Fruit fly (Drosophila melanogaster) whole organism, embryonic: ENCODE results near the gene Tep4.

Source experiments
- Atf3 ChIP-seq: fragments of 200-800 bp; sonication (Bioruptor generic); optimal IDR thresholded peaks from 3 replicates; lab custom pipeline; 2016; ENCODE audit warnings: missing biosample characterization, missing genetic modification characterization
- CG10274 ChIP-seq: fragments of 200-800 bp; sonication (Bioruptor generic); optimal IDR thresholded peaks from 3 replicates; lab custom pipeline; 2017; ENCODE audit warnings: missing biosample characterization, mild to moderate bottlenecking, missing genetic modification characterization
- CG10431 ChIP-seq: fragments of 200-800 bp; sonication (Bioruptor generic); optimal IDR thresholded peaks from 3 replicates; lab custom pipeline; 2018; ENCODE audit warnings: missing biosample characterization, mild to moderate bottlenecking, missing genetic modification characterization
- CG12071 ChIP-seq: fragments of 200-800 bp; sonication (Bioruptor generic); optimal IDR thresholded peaks from 3 replicates; lab custom pipeline; 2018; ENCODE audit warnings: missing biosample characterization, mild to moderate bottlenecking, missing genetic modification characterization
- CG12391 ChIP-seq: fragments of 200-800 bp; sonication (Bioruptor generic); optimal IDR thresholded peaks from 3 replicates; lab custom pipeline; 2018; ENCODE audit warnings: missing biosample characterization, mild to moderate bottlenecking, missing genetic modification characterization, moderate library complexity
- CG13775 ChIP-seq: fragments of 200-800 bp; sonication (Bioruptor generic); optimal IDR thresholded peaks from 3 replicates; lab custom pipeline; 2017; ENCODE audit warnings: missing biosample characterization, mild to moderate bottlenecking, missing genetic modification characterization
- CG14860 ChIP-seq: fragments of 200-800 bp; sonication (Bioruptor generic); IDR thresholded peaks from 3 replicates; pipeline ENCODE4 v1.3.6; 2022; ENCODE audit warnings: missing biosample characterization, missing genetic modification characterization; ENCODE audit not compliant: partially characterized antibody
- CG14965 ChIP-seq: fragments of 200-800 bp; sonication (Bioruptor generic); optimal IDR thresholded peaks from 2 replicates; lab custom pipeline; 2016; ENCODE audit warnings: missing biosample characterization, missing genetic modification characterization, borderline replicate concordance
- CG15011 ChIP-seq: fragments of 200-800 bp; sonication (Bioruptor generic); optimal IDR thresholded peaks from 3 replicates; lab custom pipeline; 2018; ENCODE audit warnings: missing biosample characterization, mild to moderate bottlenecking, missing genetic modification characterization
- CG1602 ChIP-seq: fragments of 200-800 bp; sonication (Bioruptor generic); optimal IDR thresholded peaks from 3 replicates; lab custom pipeline; 2016; ENCODE audit warnings: missing biosample characterization, missing genetic modification characterization
- CG1647 ChIP-seq: fragments of 200-800 bp; sonication (Bioruptor generic); optimal IDR thresholded peaks from 3 replicates; lab custom pipeline; 2016; ENCODE audit warnings: missing biosample characterization, missing genetic modification characterization
- CG18764 ChIP-seq: fragments of 200-800 bp; sonication (Bioruptor generic); optimal IDR thresholded peaks from 3 replicates; lab custom pipeline; 2016; ENCODE audit warnings: missing biosample characterization, missing genetic modification characterization
- CG3065 ChIP-seq: fragments of 200-800 bp; sonication (Bioruptor generic); optimal IDR thresholded peaks from 2 replicates; lab custom pipeline; 2016; ENCODE audit warnings: missing biosample characterization, missing genetic modification characterization
- CG31388 ChIP-seq: fragments of 200-800 bp; sonication (Bioruptor generic); optimal IDR thresholded peaks from 2 replicates; lab custom pipeline; 2016; ENCODE audit warnings: missing biosample characterization, missing genetic modification characterization
- CG32532 ChIP-seq: fragments of 200-800 bp; sonication (Bioruptor generic); IDR thresholded peaks from 2 replicates; pipeline ENCODE4 v1.3.6; 2022; ENCODE audit warnings: missing biosample characterization, missing genetic modification characterization
- CG33557 ChIP-seq: fragments of 200-800 bp; sonication (Bioruptor generic); optimal IDR thresholded peaks from 2 replicates; lab custom pipeline; 2019; ENCODE audit warnings: missing biosample characterization, mild to moderate bottlenecking, missing genetic modification characterization, moderate library complexity
- CG42726 ChIP-seq: fragments of 200-800 bp; sonication (Bioruptor generic); IDR thresholded peaks from 2 replicates; pipeline ENCODE4 v1.3.6; 2022; ENCODE audit warnings: missing biosample characterization, missing genetic modification characterization; ENCODE audit not compliant: partially characterized antibody
- CG6765 ChIP-seq: fragments of 200-800 bp; sonication (Bioruptor generic); optimal IDR thresholded peaks from 3 replicates; lab custom pipeline; 2017; ENCODE audit warnings: missing biosample characterization, mild to moderate bottlenecking, missing genetic modification characterization
- CG8290 ChIP-seq, 3 experiments: fragments of 200-800 bp; sonication (Bioruptor generic); optimal IDR thresholded peaks; 2 replicates each; lab custom pipeline; 2016 to 2019; ENCODE audit warnings: missing biosample characterization in 3 of 3, missing genetic modification characterization in 3 of 3, mild to moderate bottlenecking in 2 of 3, moderate library complexity in 1 of 3
- CG8388 ChIP-seq: fragments of 200-800 bp; sonication (Bioruptor generic); optimal IDR thresholded peaks from 2 replicates; lab custom pipeline; 2019; ENCODE audit warnings: missing biosample characterization, mild to moderate bottlenecking, missing genetic modification characterization, moderate library complexity
- CG9797 ChIP-seq: fragments of 200-800 bp; sonication (Bioruptor generic); optimal IDR thresholded peaks from 3 replicates; lab custom pipeline; 2018; ENCODE audit warnings: missing biosample characterization, mild to moderate bottlenecking, missing genetic modification characterization
- CTCF ChIP-seq: fragments of 200-800 bp; sonication (Bioruptor generic); optimal IDR thresholded peaks from 2 replicates; lab custom pipeline; 2017; ENCODE audit warnings: missing biosample characterization, mild to moderate bottlenecking, missing genetic modification characterization, moderate library complexity
- Dll ChIP-seq: fragments of 200-800 bp; sonication (Bioruptor generic); IDR thresholded peaks from 4 replicates; pipeline ENCODE4 v1.3.6; 2022; ENCODE audit warnings: missing biosample characterization, missing genetic modification characterization; ENCODE audit not compliant: partially characterized antibody
- E2f2 ChIP-seq: fragments of 200-800 bp; sonication (Bioruptor generic); IDR thresholded peaks from 2 replicates; pipeline ENCODE4 v1.3.6; 2022; ENCODE audit warnings: missing biosample characterization, missing genetic modification characterization
- HLH4C ChIP-seq: fragments of 200-800 bp; sonication (Bioruptor generic); IDR thresholded peaks from 3 replicates; pipeline ENCODE4 v1.3.6; 2022; ENCODE audit warnings: missing biosample characterization, missing genetic modification characterization; ENCODE audit not compliant: partially characterized antibody
- Lhr ChIP-seq: fragments of 200-800 bp; sonication (Bioruptor generic); optimal IDR thresholded peaks from 3 replicates; lab custom pipeline; 2017; ENCODE audit warnings: mild to moderate bottlenecking, missing biosample characterization, missing genetic modification reagents, missing genetic modification characterization
- Max ChIP-seq: fragments of 200-800 bp; sonication (Bioruptor generic); optimal IDR thresholded peaks from 2 replicates; lab custom pipeline; 2016; ENCODE audit warnings: missing biosample characterization, mild to moderate bottlenecking, missing genetic modification characterization
- Mes4 ChIP-seq: fragments of 200-800 bp; sonication (Bioruptor generic); optimal IDR thresholded peaks from 2 replicates; lab custom pipeline; 2016; ENCODE audit warnings: missing biosample characterization, missing genetic modification characterization
- NK7.1 ChIP-seq: fragments of 200-800 bp; sonication (Bioruptor generic); optimal IDR thresholded peaks from 3 replicates; lab custom pipeline; 2016; ENCODE audit warnings: missing biosample characterization, missing genetic modification characterization
- Sry-δ ChIP-seq: fragments of 200-800 bp; sonication (Bioruptor generic); optimal IDR thresholded peaks from 2 replicates; lab custom pipeline; 2016; ENCODE audit warnings: missing biosample characterization, missing genetic modification characterization
- amos ChIP-seq: fragments of 200-800 bp; sonication (Bioruptor generic); IDR thresholded peaks from 2 replicates; pipeline ENCODE4 v1.3.6; 2022; ENCODE audit warnings: missing biosample characterization, missing genetic modification characterization; ENCODE audit not compliant: partially characterized antibody
- bigmax ChIP-seq: fragments of 200-800 bp; sonication (Bioruptor generic); optimal IDR thresholded peaks from 2 replicates; lab custom pipeline; 2018; ENCODE audit warnings: missing biosample characterization, mild to moderate bottlenecking, missing genetic modification characterization
- chinmo ChIP-seq: fragments of 200-800 bp; sonication (Bioruptor generic); IDR thresholded peaks from 4 replicates; pipeline ENCODE4 v1.3.6; 2022; ENCODE audit warnings: missing biosample characterization, missing genetic modification characterization; ENCODE audit not compliant: partially characterized antibody
- da ChIP-seq: fragments of 200-800 bp; sonication (Bioruptor generic); optimal IDR thresholded peaks from 2 replicates; lab custom pipeline; 2016; ENCODE audit warnings: missing biosample characterization, missing genetic modification characterization
- disco-r ChIP-seq: fragments of 200-800 bp; sonication (Bioruptor generic); optimal IDR thresholded peaks from 2 replicates; lab custom pipeline; 2016; ENCODE audit warnings: missing biosample characterization, missing genetic modification characterization
- eyg ChIP-seq: fragments of 200-800 bp; sonication (Bioruptor generic); optimal IDR thresholded peaks from 3 replicates; lab custom pipeline; 2016; ENCODE audit warnings: missing biosample characterization, missing genetic modification characterization
- fru ChIP-seq: fragments of >200 bp; optimal IDR thresholded peaks from 2 replicates; lab custom pipeline; 2017
- gcm2 ChIP-seq: fragments of 200-800 bp; sonication (Bioruptor generic); optimal IDR thresholded peaks from 2 replicates; lab custom pipeline; 2016; ENCODE audit warnings: missing biosample characterization, missing genetic modification characterization
- gsb ChIP-seq: fragments of 200-800 bp; sonication (Bioruptor generic); IDR thresholded peaks from 2 replicates; pipeline ENCODE4 v1.3.6; 2022; ENCODE audit warnings: missing biosample characterization, missing genetic modification characterization
- hb ChIP-seq: fragments of 200-800 bp; sonication (Bioruptor generic); IDR thresholded peaks from 3 replicates; pipeline ENCODE4 v1.3.6; 2022; ENCODE audit warnings: missing biosample characterization, missing genetic modification characterization; ENCODE audit not compliant: partially characterized antibody
- jing ChIP-seq: fragments of 200-800 bp; sonication (Bioruptor generic); optimal IDR thresholded peaks from 2 replicates; lab custom pipeline; 2018; ENCODE audit warnings: missing biosample characterization, mild to moderate bottlenecking, missing genetic modification characterization
- klu ChIP-seq: fragments of 200-800 bp; sonication (Bioruptor generic); IDR thresholded peaks from 2 replicates; pipeline ENCODE4 v1.3.6; 2022; ENCODE audit warnings: missing biosample characterization, missing genetic modification characterization
- prd ChIP-seq, 3 experiments: fragments of >200 bp in 2 of 3; fragments of 200-800 bp in 1 of 3; sonication (Bioruptor generic) in 1 of 3; optimal IDR thresholded peaks in 2 of 3; IDR thresholded peaks in 1 of 3; 2 replicates in 2 of 3; 3 replicates in 1 of 3; pipeline versions ENCODE4 v1.3.6 to Lab custom; 2017 to 2022; ENCODE audit warnings: missing biosample characterization in 1 of 3, missing genetic modification characterization in 1 of 3
- row ChIP-seq: fragments of 200-800 bp; sonication (Bioruptor generic); IDR thresholded peaks from 3 replicates; pipeline ENCODE4 v1.3.6; 2022; ENCODE audit warnings: missing biosample characterization, missing genetic modification characterization
- scrt ChIP-seq: fragments of 200-800 bp; sonication (Bioruptor generic); optimal IDR thresholded peaks from 2 replicates; lab custom pipeline; 2018; ENCODE audit warnings: missing biosample characterization, mild to moderate bottlenecking, missing genetic modification characterization, moderate library complexity
- shn ChIP-seq: fragments of 200-800 bp; sonication (Bioruptor generic); optimal IDR thresholded peaks from 3 replicates; lab custom pipeline; 2016; ENCODE audit warnings: missing biosample characterization, missing genetic modification characterization
- tio ChIP-seq: fragments of 200-800 bp; sonication (Bioruptor generic); optimal IDR thresholded peaks from 2 replicates; lab custom pipeline; 2017; ENCODE audit warnings: missing biosample characterization, missing genetic modification characterization, inconsistent platforms
- trem ChIP-seq: fragments of 200-800 bp; optimal IDR thresholded peaks from 3 replicates; lab custom pipeline; 2019; ENCODE audit warnings: missing biosample characterization, mild to moderate bottlenecking, missing genetic modification characterization, moderate library complexity
- zen2 ChIP-seq: fragments of 200-800 bp; sonication (Bioruptor generic); IDR thresholded peaks from 3 replicates; pipeline ENCODE4 v1.3.6; 2022; ENCODE audit warnings: missing biosample characterization, missing genetic modification characterization; ENCODE audit not compliant: partially characterized antibody

The Tep4 gene

dm6 chr2L:19565233-19565898 lies 17.1 kb downstream of the Tep4 start, which contains the start of gene CG13077 (continued):
- no peak for TF ChIP-seq CG10274 (GFP tag; lab: Kevin White, UChicago)
- TF ChIP-seq CG32532 (GFP tag; lab: Robert Waterston, UW) = no peak
- TF ChIP-seq disco-r (GFP tag; lab: Kevin White, UChicago) = no peak
- TF ChIP-seq CG1647 (GFP tag; lab: Kevin White, UChicago) = no peak
- TF ChIP-seq E2f2 = peak; percentile 76
- peak; percentile 27; the same call in 1 of the 3 replicates for TF ChIP-seq row (GFP tag; lab: Robert Waterston, UW)
- no peak for TF ChIP-seq CG12071
- TF ChIP-seq NK7.1 = no peak
- no peak for TF ChIP-seq CG8388
- TF ChIP-seq bigmax = no peak
- no peak for TF ChIP-seq CG9797 (GFP tag; lab: Kevin White, UChicago)
- TF ChIP-seq Atf3 = no peak
- TF ChIP-seq gcm2 (GFP tag; lab: Kevin White, UChicago) = no peak
- no peak for TF ChIP-seq CG3065 (GFP tag; lab: Kevin White, UChicago)
- no peak for TF ChIP-seq CG42726 (GFP tag; lab: Robert Waterston, UW)
- 0 out of 3 replicates have a peak, but pooled peaks have one; percentile 46 for TF ChIP-seq CG14860 (GFP tag; lab: Robert Waterston, UW)
- TF ChIP-seq prd (optimal IDR thresholded peaks at IDR 0.05; lab: Kevin White, UChicago) = no peak
- TF ChIP-seq prd (GFP tag; IDR thresholded peaks at IDR 0.05; lab: Robert Waterston, UW) = no peak
- TF ChIP-seq CTCF (GFP tag; lab: Kevin White, UChicago) = no peak
- no peak for TF ChIP-seq Mes4 (GFP tag; lab: Kevin White, UChicago)
- no peak for TF ChIP-seq CG14965 (GFP tag; lab: Kevin White, UChicago)
- peak; percentile 49; the same call in 2 of the 3 replicates for TF ChIP-seq HLH4C
- TF ChIP-seq hb (GFP tag; lab: Robert Waterston, UW) = 0 out of 3 replicates have a peak, but pooled peaks have one; percentile 27
- no peak for TF ChIP-seq gsb (GFP tag; lab: Robert Waterston, UW)
- no peak for TF ChIP-seq eyg
- TF ChIP-seq Sry-δ = no peak
- TF ChIP-seq klu (GFP tag; lab: Robert Waterston, UW) = no peak
- TF ChIP-seq amos (GFP tag; lab: Robert Waterston, UW) = peak; percentile 40; the same call in 1 of the 2 replicates
- no peak for TF ChIP-seq Max
- peak; percentile 87 for TF ChIP-seq zen2 (GFP tag; lab: Robert Waterston, UW)
- TF ChIP-seq CG8290 (GFP tag; optimal IDR thresholded peaks at IDR 0.05; lab: Kevin White, UChicago) = peak; percentile 37
- TF ChIP-seq CG8290 (tag; optimal IDR thresholded peaks at IDR 0.05; lab: Kevin White, UChicago) = peak in 1 of 2 experiments; percentile 6
- TF ChIP-seq CG1602 = no peak
- no peak for TF ChIP-seq tio (GFP tag; lab: Kevin White, UChicago)
- no peak for TF ChIP-seq CG10431 (GFP tag; lab: Kevin White, UChicago)
- no peak for TF ChIP-seq shn
- TF ChIP-seq chinmo (GFP tag; lab: Robert Waterston, UW) = 0 out of 4 replicates have a peak, but pooled peaks have one; percentile 63
- no peak for TF ChIP-seq CG15011 (GFP tag; lab: Kevin White, UChicago)
- no peak for TF ChIP-seq CG13775
- TF ChIP-seq fru (lab: Kevin White, UChicago) = no peak
- no peak for TF ChIP-seq CG33557
- no peak for TF ChIP-seq CG12391 (tag; lab: Kevin White, UChicago)
- TF ChIP-seq da (GFP tag; lab: Kevin White, UChicago) = no peak
- TF ChIP-seq CG31388 (GFP tag; lab: Kevin White, UChicago) = no peak
- no peak for TF ChIP-seq CG6765 (GFP tag; lab: Kevin White, UChicago)
- no peak for TF ChIP-seq jing (GFP tag; lab: Kevin White, UChicago)
- peak; percentile 68 for TF ChIP-seq Dll
- TF ChIP-seq trem (tag; lab: Kevin White, UChicago) = peak; percentile 14
- no peak for TF ChIP-seq scrt (GFP tag; lab: Kevin White, UChicago)
- TF ChIP-seq Lhr = peak; percentile 13
- TF ChIP-seq CG18764 = no peak
